Worm (Caenorhabditis elegans) whole organism, L2 larva: ENCODE results near the gene msp-40.
"Not testable (repeated sequence)": the region's sequence is repeated elsewhere in the genome, so short reads cannot be mapped to it uniquely, and the experiment has no call there.

ENCODE experiments used
- Y55F3AM.14 ChIP-seq: fragments of 200-800 bp; sonication (Bioruptor generic); optimal IDR thresholded peaks from 2 replicates; lab custom pipeline; 2018; ENCODE audit warnings: mild to moderate bottlenecking, missing genetic modification characterization, missing compliant biosample characterization
- ZK546.5 ChIP-seq: sonication (generic microtip); optimal IDR thresholded peaks from 2 replicates; lab custom pipeline; 2017; ENCODE audit warnings: missing biosample characterization, missing genetic modification characterization
- ama-1 ChIP-seq: fragments of 150-350 bp; optimal IDR thresholded peaks from 2 replicates; lab custom pipeline; 2018; ENCODE audit warnings: inconsistent platforms
- blmp-1 ChIP-seq: sonication (generic microtip); optimal IDR thresholded peaks from 2 replicates; lab custom pipeline; 2017; ENCODE audit warnings: missing genetic modification characterization, mild to moderate bottlenecking, missing compliant biosample characterization, antibody characterized with exemption, moderate library complexity; ENCODE audit not compliant: insufficient read depth
- ceh-82 ChIP-seq: fragments of 150-350 bp; optimal IDR thresholded peaks from 2 replicates; lab custom pipeline; 2014; ENCODE audit warnings: missing biosample characterization, missing genetic modification characterization
- egl-27 ChIP-seq: sonication (generic microtip); optimal IDR thresholded peaks from 3 replicates; lab custom pipeline; 2017; ENCODE audit warnings: missing biosample characterization, missing genetic modification reagents, missing genetic modification characterization
- elt-3 ChIP-seq: sonication (generic microtip); optimal IDR thresholded peaks from 2 replicates; lab custom pipeline; 2017; ENCODE audit warnings: missing biosample characterization, missing genetic modification characterization
- fos-1 ChIP-seq: fragments of 150-350 bp; optimal IDR thresholded peaks from 2 replicates; lab custom pipeline; 2014; ENCODE audit warnings: missing biosample characterization, missing genetic modification characterization
- lin-39 ChIP-seq: fragments of 150-350 bp; optimal IDR thresholded peaks from 2 replicates; lab custom pipeline; 2014; ENCODE audit warnings: missing biosample characterization, missing genetic modification reagents, missing genetic modification characterization
- lsy-2 ChIP-seq, 2 experiments: fragments of 150-350 bp in 1 of 2; sonication (generic microtip) in 1 of 2; optimal IDR thresholded peaks; 2 replicates each; lab custom pipeline; 2014 to 2017; ENCODE audit warnings: missing biosample characterization in 2 of 2, missing genetic modification characterization in 2 of 2
- nhr-21 ChIP-seq: fragments of 150-350 bp; optimal IDR thresholded peaks from 2 replicates; lab custom pipeline; 2014; ENCODE audit warnings: missing biosample characterization, missing genetic modification characterization
- nhr-25 ChIP-seq: fragments of 150-350 bp; sonication (generic microtip); optimal IDR thresholded peaks from 3 replicates; lab custom pipeline; 2014; ENCODE audit warnings: missing biosample characterization, missing genetic modification characterization

DNA sequence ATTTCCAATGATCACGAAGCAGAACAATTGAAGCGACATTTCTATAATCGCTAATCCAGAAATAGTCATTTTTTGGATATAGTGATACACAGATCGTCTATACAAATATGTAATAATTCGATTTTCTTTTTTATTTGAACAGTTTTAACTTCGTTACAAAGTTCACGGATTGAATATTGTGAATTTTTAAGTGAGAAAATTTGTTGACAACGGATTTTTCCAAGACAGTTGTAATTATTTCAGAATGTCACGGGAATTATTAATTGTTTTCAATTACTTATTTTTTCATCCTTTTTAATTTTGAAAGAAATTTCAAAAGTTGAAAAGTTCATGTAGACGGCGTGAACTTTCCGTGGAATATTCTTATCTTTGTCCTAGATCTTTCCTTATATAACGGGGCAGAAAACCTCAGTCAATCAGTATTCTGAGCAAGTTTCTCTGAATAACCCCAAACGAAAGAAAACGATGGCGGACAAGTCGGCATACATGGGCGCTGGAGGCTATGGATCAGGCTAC is 17.0 kb downstream of the msp-40 start, which contains the start of the genes T23B7.2 and nspd-4:
- TF ChIP-seq ceh-82; nhr-21 (tag; lab: Kevin White, UChicago); fos-1 (tag; lab: Kevin White, UChicago); lsy-2 (tag; optimal IDR thresholded peaks at IDR 0.05; lab: Kevin White, UChicago); ama-1 (lab: Kevin White, UChicago); nhr-25 (tag; lab: Kevin White, UChicago); Y55F3AM.14; egl-27 (tag; lab: Kevin White, UChicago); ZK546.5 (tag; lab: Kevin White, UChicago); blmp-1 (tag; lab: Kevin White, UChicago); elt-3; lin-39 (tag; lab: Kevin White, UChicago): not testable (repeated sequence)
